Worm (Caenorhabditis elegans) whole organism, L3 larva: ENCODE results near the gene W06F12.2.

Source experiments
- ama-1 ChIP-seq: fragments of 150-350 bp; optimal IDR thresholded peaks from 2 replicates; lab custom pipeline; 2018
- mdl-1 ChIP-seq: fragments of 150-350 bp; optimal IDR thresholded peaks from 2 replicates; lab custom pipeline; 2014; ENCODE audit warnings: missing biosample characterization, missing genetic modification characterization
- nfya-1 ChIP-seq: sonication (generic microtip); optimal IDR thresholded peaks from 2 replicates; lab custom pipeline; 2017; ENCODE audit warnings: missing genetic modification characterization, mild to moderate bottlenecking, missing compliant biosample characterization, antibody characterized with exemption, moderate library complexity; ENCODE audit not compliant: insufficient read depth
- nhr-11 ChIP-seq: fragments of 150-350 bp; optimal IDR thresholded peaks from 2 replicates; lab custom pipeline; 2014; ENCODE audit warnings: missing biosample characterization, missing genetic modification characterization
- nhr-28 ChIP-seq: fragments of 150-350 bp; optimal IDR thresholded peaks from 2 replicates; lab custom pipeline; 2014; ENCODE audit warnings: missing biosample characterization, missing genetic modification characterization
- snpc-4 ChIP-seq: fragments of 150-350 bp; optimal IDR thresholded peaks from 2 replicates; lab custom pipeline; 2014; ENCODE audit warnings: missing biosample characterization, missing genetic modification characterization

DNA sequence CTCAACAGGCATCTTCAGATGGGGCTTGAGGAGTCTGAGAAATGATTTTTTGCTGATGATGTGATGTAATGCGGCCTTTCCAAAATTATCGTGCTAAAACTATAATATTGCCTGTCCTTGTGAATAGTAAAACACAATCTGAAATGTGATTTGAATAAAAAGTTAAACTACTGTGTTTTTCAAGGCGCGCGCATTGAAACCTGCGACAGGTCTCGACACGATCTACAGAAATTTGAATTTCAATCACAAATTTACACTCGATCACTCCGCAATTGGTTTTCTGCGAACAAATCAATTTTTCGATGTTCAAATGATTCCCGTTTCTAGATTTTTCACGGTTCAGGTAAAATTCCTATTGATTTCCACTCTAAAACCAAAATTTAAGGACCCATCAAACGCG is 24.2 kb upstream of the W06F12.2 start, which contains the start of gene toca-2:
- TF ChIP-seq nhr-11 (tag; lab: Kevin White, UChicago) (no peak), nhr-28 (tag; lab: Kevin White, UChicago) (no peak), nfya-1 (tag; lab: Kevin White, UChicago) (no peak), snpc-4 (tag; lab: Kevin White, UChicago) (no peak), mdl-1 (tag; lab: Kevin White, UChicago) (no peak), ama-1 (lab: Kevin White, UChicago) (no peak)
